Worm (Caenorhabditis elegans) whole organism, late embryonic: ENCODE measurements around the gene rocf-1.

ENCODE experiments used
- ama-1 ChIP-seq: fragments of 150-350 bp; optimal IDR thresholded peaks from 2 replicates; lab custom pipeline; 2014
- ceh-2 ChIP-seq: sonication (generic microtip); optimal IDR thresholded peaks from 2 replicates; lab custom pipeline; 2016; ENCODE audit warnings: missing genotype, missing genetic modification characterization, missing compliant biosample characterization
- ceh-30 ChIP-seq: fragments of 150-350 bp; optimal IDR thresholded peaks from 2 replicates; lab custom pipeline; 2014; ENCODE audit warnings: missing biosample characterization, missing genetic modification characterization
- ceh-48 ChIP-seq: sonication (generic microtip); optimal IDR thresholded peaks from 2 replicates; lab custom pipeline; 2016; ENCODE audit warnings: missing genetic modification characterization, inconsistent platforms, missing compliant biosample characterization
- ets-4 ChIP-seq: sonication (generic microtip); optimal IDR thresholded peaks from 2 replicates; lab custom pipeline; 2016; ENCODE audit warnings: missing genetic modification characterization, missing compliant biosample characterization
- hlh-30 ChIP-seq: sonication (generic microtip); optimal IDR thresholded peaks from 2 replicates; lab custom pipeline; 2017; ENCODE audit warnings: antibody characterized with exemption, missing genetic modification characterization, missing compliant biosample characterization; ENCODE audit not compliant: insufficient read depth
- madf-2 ChIP-seq: sonication (generic microtip); optimal IDR thresholded peaks from 2 replicates; lab custom pipeline; 2017; ENCODE audit warnings: missing genetic modification characterization, missing compliant biosample characterization
- nfya-1 ChIP-seq: sonication (generic microtip); optimal IDR thresholded peaks from 2 replicates; lab custom pipeline; 2017; ENCODE audit warnings: missing genetic modification characterization, mild to moderate bottlenecking, missing compliant biosample characterization, antibody characterized with exemption, moderate library complexity
- odd-2 ChIP-seq: sonication (generic microtip); optimal IDR thresholded peaks from 2 replicates; lab custom pipeline; 2017; ENCODE audit warnings: antibody characterized with exemption, mild to moderate bottlenecking, missing genetic modification characterization, missing compliant biosample characterization
- pha-4 ChIP-seq: fragments of 150-350 bp; optimal IDR thresholded peaks from 2 replicates; lab custom pipeline; 2018; ENCODE audit warnings: missing biosample characterization, missing genetic modification reagents, missing genetic modification characterization
- pqm-1 ChIP-seq: sonication (generic microtip); optimal IDR thresholded peaks from 2 replicates; lab custom pipeline; 2016; ENCODE audit warnings: missing genetic modification characterization, missing compliant biosample characterization
- sox-4 ChIP-seq: sonication (generic microtip); optimal IDR thresholded peaks from 2 replicates; lab custom pipeline; 2017; ENCODE audit warnings: mild to moderate bottlenecking, missing genetic modification characterization, inconsistent platforms, missing compliant biosample characterization
- unc-3 ChIP-seq, 2 experiments: fragments of 200-800 bp in 1 of 2; sonication (Bioruptor generic) in 1 of 2; sonication (generic microtip) in 1 of 2; conservative IDR thresholded peaks in 1 of 2; optimal IDR thresholded peaks in 1 of 2; 2 replicates each; pipeline versions ENCODE4 v1.3.6 to Lab custom; 2016 to 2022; ENCODE audit warnings: missing compliant biosample characterization in 2 of 2, missing genetic modification characterization in 2 of 2, missing genetic modification reagents in 1 of 2
- ztf-16 ChIP-seq: sonication (generic microtip); optimal IDR thresholded peaks from 2 replicates; lab custom pipeline; 2017; ENCODE audit warnings: missing genetic modification characterization, missing compliant biosample characterization

DNA sequence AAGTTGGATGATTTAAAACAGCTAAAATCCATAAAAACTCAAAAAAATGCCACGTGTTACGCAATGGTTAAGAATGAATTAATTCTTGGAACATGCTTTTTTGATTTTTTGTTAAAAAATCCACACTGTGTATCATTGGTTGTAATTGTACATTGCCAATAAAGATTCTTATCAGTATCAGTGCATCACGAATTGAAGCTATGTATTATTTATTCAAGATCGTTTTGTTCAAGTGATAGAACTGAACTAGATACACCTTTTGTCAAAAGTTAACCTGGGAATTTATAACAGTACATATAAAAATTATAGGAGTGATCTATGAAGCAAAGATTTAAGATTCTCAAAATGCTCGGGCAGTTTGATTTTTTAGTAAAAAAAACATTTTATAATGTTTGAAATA, 29.7 kb downstream of the rocf-1 start:
- TF ChIP-seq madf-2 (tag; lab: Kevin White, UChicago) (no peak), ama-1 (lab: Kevin White, UChicago) (no peak), pha-4 (tag; lab: Kevin White, UChicago) (no peak), odd-2 (tag; lab: Kevin White, UChicago) (no peak), ets-4 (tag; lab: Kevin White, UChicago) (no peak), hlh-30 (tag; lab: Kevin White, UChicago) (no peak), ceh-2 (no peak), pqm-1 (tag; lab: Kevin White, UChicago) (no peak), ceh-30 (tag; lab: Kevin White, UChicago) (no peak), unc-3 (GFP tag; conservative IDR thresholded peaks at IDR 0.05; lab: Robert Waterston, UW) (no peak), unc-3 (tag; optimal IDR thresholded peaks at IDR 0.05; lab: Kevin White, UChicago) (no peak), nfya-1 (tag; lab: Kevin White, UChicago) (no peak), sox-4 (no peak), ztf-16 (no peak), ceh-48 (tag; lab: Kevin White, UChicago) (no peak)
